Worm (Caenorhabditis elegans): ENCODE measurements around the gene exos-9.

Gene exos-9

ce11 chrIII:7221103-7221502 lies 23.2 kb upstream of the exos-9 start:
- TF ChIP-seq him-1 (tag; optimal IDR thresholded peaks at IDR 0.05) = peak; percentile 77
- no peak for TF ChIP-seq nfya-1 (tag; optimal IDR thresholded peaks at IDR 0.05; ENCODE audit: borderline replicate concordance, insufficient read depth)
- no peak for TF ChIP-seq athp-1 (tag; optimal IDR thresholded peaks at IDR 0.05)
- no peak for TF ChIP-seq pbrm-1 (GFP tag; IDR thresholded peaks at IDR 0.05)
- peak; percentile 55 for TF ChIP-seq madf-6 (GFP tag; IDR thresholded peaks at IDR 0.05)
- TF ChIP-seq xnd-1 (tag; optimal IDR thresholded peaks at IDR 0.05) = peak; percentile 35
- TF ChIP-seq F37B4.10 (GFP tag; IDR thresholded peaks at IDR 0.05) = no peak
- TF ChIP-seq gei-17 (GFP tag; optimal IDR thresholded peaks at IDR 0.05) = no peak
- TF ChIP-seq aptf-3 (GFP tag; IDR thresholded peaks at IDR 0.05) = no peak
- no peak for TF ChIP-seq ztf-3 (GFP tag; optimal IDR thresholded peaks at IDR 0.05)
- TF ChIP-seq hmg-20 (GFP tag; IDR thresholded peaks at IDR 0.05) = no peak
- peak; percentile 22 for TF ChIP-seq snpc-3.4 (tag; optimal IDR thresholded peaks at IDR 0.05)
- TF ChIP-seq mes-4 (tag; optimal IDR thresholded peaks at IDR 0.05) = no peak
- no peak for TF ChIP-seq ztf-26 (tag; optimal IDR thresholded peaks at IDR 0.05)
- no peak for TF ChIP-seq F49E8.2 (tag; optimal IDR thresholded peaks at IDR 0.05; ENCODE audit: insufficient read depth)
- TF ChIP-seq lsy-27 (tag; optimal IDR thresholded peaks at IDR 0.05; ENCODE audit: borderline replicate concordance, insufficient read depth) = no peak
- TF ChIP-seq lsl-1 (GFP tag; optimal IDR thresholded peaks at IDR 0.05) = peak; percentile 90
- TF ChIP-seq egl-44 (GFP tag; IDR thresholded peaks at IDR 0.05) = no peak
- TF ChIP-seq ama-1 (optimal IDR thresholded peaks at IDR 0.05) = no peak
- no peak for TF ChIP-seq ama-1 (GFP tag; optimal IDR thresholded peaks at IDR 0.05)
- TF ChIP-seq sptf-2 (GFP tag; optimal IDR thresholded peaks at IDR 0.05) = no peak
- TF ChIP-seq ceh-91 (GFP tag; IDR thresholded peaks at IDR 0.05) = peak; percentile 53; the same call in 1 of the 2 replicates
- TF ChIP-seq egl-18 (GFP tag; IDR thresholded peaks at IDR 0.05) = no peak
- 0 out of 2 replicates have a peak, but pooled peaks have one; percentile 37 for TF ChIP-seq Y56A3A.18 (GFP tag; IDR thresholded peaks at IDR 0.05)
- TF ChIP-seq madf-8 (GFP tag; conservative IDR thresholded peaks at IDR 0.05) = peak; percentile 28
- no peak for TF ChIP-seq fkh-3 (tag; optimal IDR thresholded peaks at IDR 0.05)
- no peak for TF ChIP-seq lin-26 (GFP tag; IDR thresholded peaks at IDR 0.05)
- no peak for TF ChIP-seq ets-4 (GFP tag; optimal IDR thresholded peaks at IDR 0.05)
- TF ChIP-seq K12H6.12 (tag; optimal IDR thresholded peaks at IDR 0.05) = no peak
- no peak for TF ChIP-seq mcd-1 (GFP tag; IDR thresholded peaks at IDR 0.05)
- no peak for TF ChIP-seq F57C9.4 (tag; optimal IDR thresholded peaks at IDR 0.05)
- TF ChIP-seq ekl-4 (GFP tag; IDR thresholded peaks at IDR 0.05) = no peak
- TF ChIP-seq ztf-25 (GFP tag; IDR thresholded peaks at IDR 0.05) = no peak
- TF ChIP-seq F55B11.4 (tag; optimal IDR thresholded peaks at IDR 0.05; ENCODE audit: borderline replicate concordance, insufficient read depth) = no peak
- TF ChIP-seq nfyb-1 (GFP tag; IDR thresholded peaks at IDR 0.05) = no peak
- TF ChIP-seq egrh-3 (GFP tag; IDR thresholded peaks at IDR 0.05) = no peak
- no peak for TF ChIP-seq hmg-1.2 (GFP tag; IDR thresholded peaks at IDR 0.05)
- TF ChIP-seq F33H1.4 (GFP tag; IDR thresholded peaks at IDR 0.05) = peak; percentile 64; the same call in 1 of the 2 replicates
- TF ChIP-seq dpff-1 (tag; optimal IDR thresholded peaks at IDR 0.05) = no peak
- TF ChIP-seq lir-1 (GFP tag; conservative IDR thresholded peaks at IDR 0.05) = no peak
- no peak for TF ChIP-seq F39B2.1 (GFP tag; IDR thresholded peaks at IDR 0.05)
